Fruit fly (Drosophila melanogaster) Kc167 (cell line): Measurements from ENCODE around the gene CG12811.

ENCODE experiments used
- Sin3A ChIP-seq: fragments of >200 bp; optimal IDR thresholded peaks from 2 replicates; lab custom pipeline; 2018; ENCODE audit warnings: missing external identifiers
- h ChIP-seq: fragments of >200 bp; optimal IDR thresholded peaks from 3 replicates; lab custom pipeline; 2018; ENCODE audit warnings: missing external identifiers
- psq ChIP-seq: fragments of >200 bp; optimal IDR thresholded peaks from 2 replicates; lab custom pipeline; 2017; ENCODE audit warnings: missing external identifiers
- ttk ChIP-seq: sonication (Bioruptor generic); optimal IDR thresholded peaks from 2 replicates; lab custom pipeline; 2017; ENCODE audit warnings: missing external identifiers

DNA sequence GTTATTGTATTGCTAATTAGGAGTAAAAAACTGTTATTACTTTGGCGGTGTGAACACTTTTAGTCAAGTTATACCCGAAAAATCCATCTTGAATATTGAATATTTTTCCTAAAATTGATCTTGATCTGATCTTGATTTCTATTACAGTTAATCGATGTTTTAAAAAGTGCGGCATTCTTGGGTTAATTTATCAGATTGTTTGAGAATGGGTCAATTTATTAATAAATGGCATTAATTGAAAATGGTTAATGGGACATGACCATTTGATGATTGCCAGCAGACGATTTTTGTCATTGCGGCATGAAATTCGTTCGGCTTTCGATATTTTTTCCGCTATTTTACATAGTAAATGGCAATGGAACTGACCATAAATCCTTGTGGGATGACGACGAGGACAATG lies 15.1 kb upstream of the CG12811 start, which contains the start of gene CG33631:
- TF ChIP-seq psq (lab: Kevin White, UChicago) (no peak), ttk (lab: Kevin White, UChicago) (no peak), h (lab: Kevin White, UChicago) (no peak), Sin3A (no peak)
